Fruit fly (Drosophila melanogaster) whole organism: Measurements from ENCODE around the gene fd96Ca.
"Not testable (repeated sequence)": the region's sequence is repeated elsewhere in the genome, so short reads cannot be mapped to it uniquely, and the experiment has no call there.

ENCODE experiments used
- CG8478 ChIP-seq: fragments of >200 bp; optimal IDR thresholded peaks from 2 replicates; lab custom pipeline; 2018; ENCODE audit warnings: inconsistent platforms
- Dll ChIP-seq: fragments of >200 bp; optimal IDR thresholded peaks from 2 replicates; lab custom pipeline; 2017
- EcR ChIP-seq, 2 experiments: fragments of >200 bp; optimal IDR thresholded peaks; 2 replicates each; lab custom pipeline; 2017; ENCODE audit warnings: missing biosample characterization in 2 of 2, missing genetic modification characterization in 2 of 2, missing genetic modification reagents in 2 of 2
- pan ChIP-seq: fragments of >200 bp; optimal IDR thresholded peaks from 2 replicates; lab custom pipeline; 2017
- psq ChIP-seq: fragments of >200 bp; optimal IDR thresholded peaks from 2 replicates; lab custom pipeline; 2017
- usp ChIP-seq: fragments of >200 bp; optimal IDR thresholded peaks from 2 replicates; lab custom pipeline; 2017; ENCODE audit warnings: missing biosample characterization, missing genetic modification characterization, mixed read lengths

fd96Ca gene

dm6 chr3R:25080446-25080845 is 2.0 kb upstream of the fd96Ca start:
- no peak for TF ChIP-seq pan (lab: Kevin White, UChicago)
- peak; percentile 54 for TF ChIP-seq CG8478 (lab: Kevin White, UChicago)

dm6 chr3R:25094639-25095038 is 12.2 kb downstream of the fd96Ca start, which contains the start of gene fd96Cb:
fd96Cb (plus strand) TSS chr3R:25095012.
- TF ChIP-seq CG8478 (lab: Kevin White, UChicago) (peak; percentile 38), pan (lab: Kevin White, UChicago) (no peak)

- TF ChIP-seq Dll (lab: Kevin White, UChicago), result no peak
- peak in 1 of 2 experiments; percentile 2 for TF ChIP-seq EcR (GFP tag; optimal IDR thresholded peaks at IDR 0.05; lab: Kevin White, UChicago)
Observed at dm6 chr3R:25097486-25097885, 15.0 kb downstream of the fd96Ca start, which contains the start of the genes CG33095 and CG33096. CG33095 (plus strand) TSS chr3R:25097672. CG33096 (plus strand) TSS chr3R:25097672.

dm6 chr3R:25102253-25102652 is 19.8 kb downstream of the fd96Ca start, which contains the start of gene CG45095:
CG45095 (plus strand) TSS chr3R:25102553.
- TF ChIP-seq psq (lab: Kevin White, UChicago) (no peak), EcR (GFP tag; optimal IDR thresholded peaks at IDR 0.05; lab: Kevin White, UChicago) (no peak), CG8478 (lab: Kevin White, UChicago) (no peak), Dll (lab: Kevin White, UChicago) (no peak)

- TF ChIP-seq EcR (GFP tag; optimal IDR thresholded peaks at IDR 0.05; lab: Kevin White, UChicago) (no peak), CG8478 (lab: Kevin White, UChicago) (no peak), Dll (lab: Kevin White, UChicago) (no peak), usp (no peak)
Observed at dm6 chr3R:25108932-25109331, 26.4 kb downstream of the fd96Ca start, which contains the start of gene CG34027. CG34027 (minus strand) TSS chr3R:25109032.

dm6 chr3R:25112466-25112939 is 30.0 kb downstream of the fd96Ca start, which contains the start of gene Nepl16:
Nepl16 (minus strand) TSS chr3R:25112516.
- TF ChIP-seq CG8478 (lab: Kevin White, UChicago), result no peak
- no peak for TF ChIP-seq pan (lab: Kevin White, UChicago)
- no peak for TF ChIP-seq Dll (lab: Kevin White, UChicago)
- no peak for TF ChIP-seq usp
- no peak for TF ChIP-seq EcR (GFP tag; optimal IDR thresholded peaks at IDR 0.05; lab: Kevin White, UChicago)
- TF ChIP-seq psq (lab: Kevin White, UChicago), result no peak

- no peak for TF ChIP-seq Dll (lab: Kevin White, UChicago)
- no peak for TF ChIP-seq usp
- no peak for TF ChIP-seq EcR (GFP tag; optimal IDR thresholded peaks at IDR 0.05; lab: Kevin White, UChicago)
- TF ChIP-seq CG8478 (lab: Kevin White, UChicago), result no peak
- TF ChIP-seq psq (lab: Kevin White, UChicago), result no peak
- no peak for TF ChIP-seq pan (lab: Kevin White, UChicago)
Observed at dm6 chr3R:25122736-25123211, 40.3 kb downstream of the fd96Ca start, which contains the start of the genes CG31510 and TTLL5. CG31510 (minus strand) TSS chr3R:25122920. TTLL5 (minus strand) TSS chr3R:25122920.

dm6 chr3R:25123262-25123661 is 40.8 kb downstream of the fd96Ca start, which contains the start of gene vig2:
vig2 (plus strand) TSS chr3R:25123373.
- not testable (repeated sequence) for TF ChIP-seq Dll (lab: Kevin White, UChicago); CG8478 (lab: Kevin White, UChicago); EcR (GFP tag; optimal IDR thresholded peaks at IDR 0.05; lab: Kevin White, UChicago)

dm6 chr3R:25126823-25127222 is 44.3 kb downstream of the fd96Ca start:
- TF ChIP-seq psq (lab: Kevin White, UChicago) (no peak), EcR (GFP tag; optimal IDR thresholded peaks at IDR 0.05; lab: Kevin White, UChicago) (no peak), CG8478 (lab: Kevin White, UChicago) (no peak), usp (no peak), pan (lab: Kevin White, UChicago) (no peak), Dll (lab: Kevin White, UChicago) (no peak)

dm6 chr3R:25127231-25127689 is 44.8 kb downstream of the fd96Ca start, which contains the start of the genes Mocs2A, Mocs2B and Clbn:
Mocs2A (minus strand) TSS chr3R:25127359.
Mocs2B (minus strand) TSS chr3R:25127359.
Clbn (plus strand) TSS chr3R:25127502.
- no peak for TF ChIP-seq pan (lab: Kevin White, UChicago)
- no peak for TF ChIP-seq EcR (GFP tag; optimal IDR thresholded peaks at IDR 0.05; lab: Kevin White, UChicago)
- no peak for TF ChIP-seq CG8478 (lab: Kevin White, UChicago)
- no peak for TF ChIP-seq Dll (lab: Kevin White, UChicago)

dm6 chr3R:25131042-25131441 is 48.6 kb downstream of the fd96Ca start, which contains the start of gene Bili:
Bili (plus strand) TSS chr3R:25131306.
- not testable (repeated sequence) for TF ChIP-seq CG8478 (lab: Kevin White, UChicago); EcR (GFP tag; optimal IDR thresholded peaks at IDR 0.05; lab: Kevin White, UChicago); usp
